Fruit fly (Drosophila melanogaster): ENCODE measurements around the gene CG15742.

The CG15742 gene

dm6 chrX:13277148-13277547 is 18.9 kb upstream of the CG15742 start:
- TF ChIP-seq br (GFP tag; optimal IDR thresholded peaks at IDR 0.05) (no peak), fru (GFP tag; optimal IDR thresholded peaks at IDR 0.05) (no peak), foxo (GFP tag; optimal IDR thresholded peaks at IDR 0.05) (no peak), CG32264 (GFP tag; optimal IDR thresholded peaks at IDR 0.05) (no peak), OdsH (GFP tag; optimal IDR thresholded peaks at IDR 0.05) (no peak), ey (GFP tag; optimal IDR thresholded peaks at IDR 0.05) (no peak), woc (GFP tag; optimal IDR thresholded peaks at IDR 0.05) (no peak), brk (GFP tag; optimal IDR thresholded peaks at IDR 0.05) (no peak), Rel (GFP tag; optimal IDR thresholded peaks at IDR 0.05) (no peak), Rel (tag; optimal IDR thresholded peaks at IDR 0.05) (no peak), h (GFP tag; optimal IDR thresholded peaks at IDR 0.05) (no peak), dsf (GFP tag; optimal IDR thresholded peaks at IDR 0.05; ENCODE audit: borderline replicate concordance) (no peak), Hnf4 (GFP tag; optimal IDR thresholded peaks at IDR 0.05) (no peak), Jra (GFP tag; optimal IDR thresholded peaks at IDR 0.05) (no peak), Abd-B (GFP tag; optimal IDR thresholded peaks at IDR 0.05) (no peak)

dm6 chrX:13276713-13277112 is 18.4 kb upstream of the CG15742 start:
- no peak for TF ChIP-seq GATAd (GFP tag; optimal IDR thresholded peaks at IDR 0.05)
- no peak for TF ChIP-seq jim (GFP tag; optimal IDR thresholded peaks at IDR 0.05)
- TF ChIP-seq psq (GFP tag; optimal IDR thresholded peaks at IDR 0.05), result peak; percentile 46
- TF ChIP-seq Sp1 (GFP tag; optimal IDR thresholded peaks at IDR 0.05), result peak; percentile 70
- peak; percentile 59 for TF ChIP-seq rgr (GFP tag; optimal IDR thresholded peaks at IDR 0.05)
- TF ChIP-seq Hr78 (GFP tag; optimal IDR thresholded peaks at IDR 0.05), result no peak
- TF ChIP-seq sage (GFP tag; optimal IDR thresholded peaks at IDR 0.05), result no peak
- TF ChIP-seq woc (GFP tag; optimal IDR thresholded peaks at IDR 0.05), result no peak
- TF ChIP-seq Hnf4 (GFP tag; optimal IDR thresholded peaks at IDR 0.05), result peak; percentile 42
- TF ChIP-seq Vsx2 (GFP tag; optimal IDR thresholded peaks at IDR 0.05; ENCODE audit: partially characterized antibody), result no peak
- no peak for TF ChIP-seq Myc (optimal IDR thresholded peaks at IDR 0.05)
- TF ChIP-seq Mio (GFP tag; optimal IDR thresholded peaks at IDR 0.05), result no peak
- no peak for TF ChIP-seq lola (GFP tag; optimal IDR thresholded peaks at IDR 0.05)
- no peak for TF ChIP-seq tai (GFP tag; optimal IDR thresholded peaks at IDR 0.05)
- TF ChIP-seq usp (GFP tag; optimal IDR thresholded peaks at IDR 0.05), result no peak
- TF ChIP-seq fru (GFP tag; optimal IDR thresholded peaks at IDR 0.05), result peak; percentile 50
- TF ChIP-seq HLH106 (tag; optimal IDR thresholded peaks at IDR 0.05), result peak; percentile 61
- TF ChIP-seq foxo (GFP tag; optimal IDR thresholded peaks at IDR 0.05), result peak in 1 of 2 experiments; percentile 59
- peak; percentile 16 for TF ChIP-seq sv (GFP tag; optimal IDR thresholded peaks at IDR 0.05)
- TF ChIP-seq Abd-B (GFP tag; optimal IDR thresholded peaks at IDR 0.05), result no peak
- no peak for TF ChIP-seq N (GFP tag; optimal IDR thresholded peaks at IDR 0.05)
- TF ChIP-seq Dif (GFP tag; optimal IDR thresholded peaks at IDR 0.05; ENCODE audit: partially characterized antibody), result no peak
- TF ChIP-seq dl (GFP tag; optimal IDR thresholded peaks at IDR 0.05; ENCODE audit: insufficient read depth in 1 of 2, partially characterized antibody in 2 of 2), result no peak
- no peak for TF ChIP-seq Hr83 (GFP tag; optimal IDR thresholded peaks at IDR 0.05; ENCODE audit: poor library complexity, severe bottlenecking)
- TF ChIP-seq CrebA (GFP tag; optimal IDR thresholded peaks at IDR 0.05; ENCODE audit: borderline replicate concordance), result no peak
- no peak for TF ChIP-seq dsf (GFP tag; optimal IDR thresholded peaks at IDR 0.05; ENCODE audit: borderline replicate concordance)
- no peak for TF ChIP-seq pan (optimal IDR thresholded peaks at IDR 0.05)
- TF ChIP-seq br (GFP tag; optimal IDR thresholded peaks at IDR 0.05), result no peak
- TF ChIP-seq Jra (GFP tag; optimal IDR thresholded peaks at IDR 0.05), result peak; percentile 10
- TF ChIP-seq OdsH (GFP tag; optimal IDR thresholded peaks at IDR 0.05), result peak; percentile 52
- no peak for TF ChIP-seq Dfd (GFP tag; optimal IDR thresholded peaks at IDR 0.05)
- TF ChIP-seq dmrt93B (GFP tag; optimal IDR thresholded peaks at IDR 0.05), result peak; percentile 35
- TF ChIP-seq h (GFP tag; optimal IDR thresholded peaks at IDR 0.05), result peak; percentile 38
- no peak for TF ChIP-seq CG9705 (GFP tag; optimal IDR thresholded peaks at IDR 0.05)
- TF ChIP-seq ey (GFP tag; optimal IDR thresholded peaks at IDR 0.05), result no peak
- TF ChIP-seq CG32264 (GFP tag; optimal IDR thresholded peaks at IDR 0.05), result no peak
- TF ChIP-seq brk (GFP tag; optimal IDR thresholded peaks at IDR 0.05), result no peak
- no peak for TF ChIP-seq Rel (GFP tag; optimal IDR thresholded peaks at IDR 0.05)
- TF ChIP-seq Rel (tag; optimal IDR thresholded peaks at IDR 0.05), result no peak
